Worm (Caenorhabditis elegans) whole organism, young adult: Measurements from ENCODE around the gene K04A8.19.

Experiments used
- B0035.1 ChIP-seq: sonication (generic microtip); optimal IDR thresholded peaks from 2 replicates; lab custom pipeline; 2016; ENCODE audit warnings: missing genetic modification characterization, mild to moderate bottlenecking, missing compliant biosample characterization, missing genotype, missing genetic modification reagents
- B0336.3 ChIP-seq: fragments of 200-800 bp; sonication (Bioruptor generic); IDR thresholded peaks from 2 replicates; pipeline ENCODE4 v1.3.6; 2022; ENCODE audit warnings: missing genetic modification characterization, missing compliant biosample characterization
- C17E4.6 ChIP-seq: fragments of 200-800 bp; sonication (Bioruptor generic); IDR thresholded peaks from 2 replicates; pipeline ENCODE4 v1.3.6; 2022; ENCODE audit warnings: missing genetic modification reagents, missing genetic modification characterization, missing compliant biosample characterization
- D2030.7 ChIP-seq: fragments of 200-800 bp; sonication (Bioruptor generic); IDR thresholded peaks from 2 replicates; pipeline ENCODE4 v1.3.6; 2022; ENCODE audit warnings: missing genetic modification reagents, missing genetic modification characterization, missing compliant biosample characterization
- F10E7.11 ChIP-seq: sonication (generic microtip); optimal IDR thresholded peaks from 2 replicates; lab custom pipeline; 2017; ENCODE audit warnings: mild to moderate bottlenecking, missing genetic modification characterization, moderate library complexity, missing compliant biosample characterization
- F23B12.7 ChIP-seq: sonication (generic microtip); optimal IDR thresholded peaks from 2 replicates; lab custom pipeline; 2017; ENCODE audit warnings: missing genetic modification characterization, mild to moderate bottlenecking, missing compliant biosample characterization, antibody characterized with exemption, moderate library complexity; ENCODE audit not compliant: insufficient read depth
- F33H1.4 ChIP-seq: fragments of 200-800 bp; sonication (Bioruptor generic); IDR thresholded peaks from 2 replicates; pipeline ENCODE4 v1.3.6; 2022; ENCODE audit warnings: missing genetic modification reagents, missing genetic modification characterization, missing compliant biosample characterization
- F37B4.10 ChIP-seq: fragments of 200-800 bp; sonication (Bioruptor generic); IDR thresholded peaks from 2 replicates; pipeline ENCODE4 v1.3.6; 2022; ENCODE audit warnings: missing genetic modification characterization, missing compliant biosample characterization
- K11D2.4 ChIP-seq: fragments of 200-800 bp; sonication (Bioruptor generic); IDR thresholded peaks from 2 replicates; pipeline ENCODE4 v1.3.6; 2022; ENCODE audit warnings: missing genetic modification reagents, missing genetic modification characterization, missing compliant biosample characterization
- Y53G8AR.9 ChIP-seq: fragments of 200-800 bp; sonication (Bioruptor generic); conservative IDR thresholded peaks from 2 replicates; pipeline ENCODE4 v1.3.6; 2022; ENCODE audit warnings: missing genetic modification reagents, missing genetic modification characterization, missing compliant biosample characterization
- Y56A3A.18 ChIP-seq: fragments of 200-800 bp; sonication (Bioruptor generic); IDR thresholded peaks from 2 replicates; pipeline ENCODE4 v1.3.6; 2022; ENCODE audit warnings: missing genetic modification reagents, missing genetic modification characterization, missing compliant biosample characterization
- aptf-3 ChIP-seq: fragments of 200-800 bp; sonication (Bioruptor generic); IDR thresholded peaks from 2 replicates; pipeline ENCODE4 v1.3.6; 2022; ENCODE audit warnings: missing genetic modification characterization, missing compliant biosample characterization
- bed-1 ChIP-seq: fragments of 200-800 bp; sonication (Bioruptor generic); IDR thresholded peaks from 2 replicates; pipeline ENCODE4 v1.3.6; 2022; ENCODE audit warnings: missing genetic modification reagents, missing genetic modification characterization, missing compliant biosample characterization
- ccch-3 ChIP-seq: fragments of 200-800 bp; sonication (Bioruptor generic); optimal IDR thresholded peaks from 2 replicates; lab custom pipeline; 2018; ENCODE audit warnings: mild to moderate bottlenecking, missing genetic modification characterization, missing compliant biosample characterization
- cebp-2 ChIP-seq: fragments of 200-800 bp; sonication (Bioruptor generic); IDR thresholded peaks from 2 replicates; pipeline ENCODE4 v1.3.6; 2022; ENCODE audit warnings: missing genetic modification characterization, missing compliant biosample characterization
- ceh-27 ChIP-seq: fragments of 200-800 bp; sonication (Bioruptor generic); optimal IDR thresholded peaks from 2 replicates; lab custom pipeline; 2018; ENCODE audit warnings: mild to moderate bottlenecking, missing genetic modification characterization, moderate library complexity, missing compliant biosample characterization
- ceh-40 ChIP-seq: fragments of 200-800 bp; sonication (Bioruptor generic); IDR thresholded peaks from 2 replicates; pipeline ENCODE4 v1.3.6; 2022; ENCODE audit warnings: missing genetic modification characterization, missing compliant biosample characterization
- ceh-79 ChIP-seq: sonication (generic microtip); optimal IDR thresholded peaks from 2 replicates; lab custom pipeline; 2017; ENCODE audit warnings: mild to moderate bottlenecking, missing genetic modification characterization, missing compliant biosample characterization
- egrh-3 ChIP-seq: fragments of 200-800 bp; sonication (Bioruptor generic); IDR thresholded peaks from 2 replicates; pipeline ENCODE4 v1.3.6; 2022; ENCODE audit warnings: missing genetic modification reagents, missing genetic modification characterization, missing compliant biosample characterization
- ekl-4 ChIP-seq: fragments of 200-800 bp; sonication (Bioruptor generic); IDR thresholded peaks from 2 replicates; pipeline ENCODE4 v1.3.6; 2022; ENCODE audit warnings: missing genetic modification reagents, missing genetic modification characterization, missing compliant biosample characterization
- him-1 ChIP-seq: sonication (generic microtip); optimal IDR thresholded peaks from 2 replicates; lab custom pipeline; 2016; ENCODE audit warnings: missing genotype, missing genetic modification reagents, missing genetic modification characterization, missing compliant biosample characterization
- hlh-26 ChIP-seq: fragments of 200-800 bp; sonication (Bioruptor generic); conservative IDR thresholded peaks from 2 replicates; pipeline ENCODE4 v1.3.6; 2022; ENCODE audit warnings: missing genetic modification reagents, missing genetic modification characterization, missing compliant biosample characterization
- hmg-1.2 ChIP-seq: fragments of 200-800 bp; sonication (Bioruptor generic); IDR thresholded peaks from 2 replicates; pipeline ENCODE4 v1.3.6; 2022; ENCODE audit warnings: missing genetic modification reagents, missing genetic modification characterization, missing compliant biosample characterization
- hmg-20 ChIP-seq: fragments of 200-800 bp; sonication (Bioruptor generic); IDR thresholded peaks from 2 replicates; pipeline ENCODE4 v1.3.6; 2022; ENCODE audit warnings: missing genetic modification reagents, missing genetic modification characterization, missing compliant biosample characterization
- let-526 ChIP-seq: fragments of 200-800 bp; sonication (Bioruptor generic); IDR thresholded peaks from 2 replicates; pipeline ENCODE4 v1.3.6; 2022; ENCODE audit warnings: missing genetic modification reagents, missing genetic modification characterization, missing compliant biosample characterization
- lin-40 ChIP-seq: sonication (generic microtip); optimal IDR thresholded peaks from 2 replicates; lab custom pipeline; 2016; ENCODE audit warnings: missing genetic modification characterization, mild to moderate bottlenecking, missing compliant biosample characterization, missing genotype, missing genetic modification reagents
- lsl-1 ChIP-seq: fragments of 200-800 bp; sonication (Bioruptor generic); optimal IDR thresholded peaks from 2 replicates; lab custom pipeline; 2018; ENCODE audit warnings: mild to moderate bottlenecking, missing genetic modification characterization, moderate library complexity, missing compliant biosample characterization
- mcd-1 ChIP-seq: fragments of 200-800 bp; sonication (Bioruptor generic); IDR thresholded peaks from 2 replicates; pipeline ENCODE4 v1.3.6; 2022; ENCODE audit warnings: missing genetic modification reagents, missing genetic modification characterization, missing compliant biosample characterization
- mes-4 ChIP-seq: sonication (generic microtip); optimal IDR thresholded peaks from 2 replicates; lab custom pipeline; 2016; ENCODE audit warnings: missing genotype, missing genetic modification characterization, missing compliant biosample characterization
- nfya-1 ChIP-seq: sonication (generic microtip); optimal IDR thresholded peaks from 2 replicates; lab custom pipeline; 2017; ENCODE audit warnings: antibody characterized with exemption, missing compliant biosample characterization, missing genetic modification characterization, borderline replicate concordance; ENCODE audit not compliant: insufficient read depth
- nhr-179 ChIP-seq: sonication (generic microtip); optimal IDR thresholded peaks from 2 replicates; lab custom pipeline; 2016; ENCODE audit warnings: mild to moderate bottlenecking, missing genetic modification characterization, missing compliant biosample characterization
- nhr-80 ChIP-seq: sonication (generic microtip); optimal IDR thresholded peaks from 2 replicates; lab custom pipeline; 2016; ENCODE audit warnings: missing genetic modification characterization, missing compliant biosample characterization
- pha-4 ChIP-seq: fragments of 150-350 bp; sonication (generic microtip); optimal IDR thresholded peaks from 2 replicates; lab custom pipeline; 2014; ENCODE audit warnings: missing biosample characterization, missing genetic modification reagents, missing genetic modification characterization
- repo-1 ChIP-seq: sonication (generic microtip); optimal IDR thresholded peaks from 2 replicates; lab custom pipeline; 2017; ENCODE audit warnings: mild to moderate bottlenecking, missing genetic modification characterization, missing compliant biosample characterization
- rpc-1 ChIP-seq, 2 experiments: fragments of 150-350 bp in 1 of 2; sonication (generic microtip) in 1 of 2; optimal IDR thresholded peaks; 2 replicates each; lab custom pipeline; 2014 to 2018; ENCODE audit warnings: missing biosample characterization in 1 of 2, missing genetic modification characterization in 1 of 2, missing genetic modification reagents in 1 of 2, missing genotype in 1 of 2
- sdz-38 ChIP-seq: sonication (generic microtip); optimal IDR thresholded peaks from 2 replicates; lab custom pipeline; 2016; ENCODE audit warnings: missing genotype, missing genetic modification characterization, missing compliant biosample characterization
- snpc-3.4 ChIP-seq: sonication (generic microtip); optimal IDR thresholded peaks from 2 replicates; lab custom pipeline; 2017; ENCODE audit warnings: missing genetic modification characterization, mild to moderate bottlenecking, missing compliant biosample characterization, antibody characterized with exemption, moderate library complexity, missing genotype, missing genetic modification reagents
- somi-1 ChIP-seq: fragments of 200-800 bp; sonication (Bioruptor generic); optimal IDR thresholded peaks from 2 replicates; lab custom pipeline; 2018; ENCODE audit warnings: mild to moderate bottlenecking, missing genetic modification characterization, missing compliant biosample characterization
- sptf-2 ChIP-seq: fragments of 200-800 bp; sonication (Bioruptor generic); optimal IDR thresholded peaks from 2 replicates; lab custom pipeline; 2018; ENCODE audit warnings: mild to moderate bottlenecking, missing genetic modification characterization, missing compliant biosample characterization
- tbp1 ChIP-seq: fragments of 200-800 bp; sonication (Bioruptor generic); optimal IDR thresholded peaks from 2 replicates; lab custom pipeline; 2018; ENCODE audit warnings: mild to moderate bottlenecking, missing genetic modification characterization, missing compliant biosample characterization
- unc-130 ChIP-seq: sonication (generic microtip); optimal IDR thresholded peaks from 2 replicates; lab custom pipeline; 2016; ENCODE audit warnings: missing genetic modification reagents, missing genetic modification characterization, missing compliant biosample characterization
- zim-3 ChIP-seq: sonication (generic microtip); optimal IDR thresholded peaks from 2 replicates; lab custom pipeline; 2017; ENCODE audit warnings: mild to moderate bottlenecking, missing genetic modification characterization, moderate library complexity, missing compliant biosample characterization
- ztf-25 ChIP-seq: fragments of 200-800 bp; sonication (Bioruptor generic); IDR thresholded peaks from 2 replicates; pipeline ENCODE4 v1.3.6; 2022; ENCODE audit warnings: missing genetic modification reagents, missing genetic modification characterization, missing compliant biosample characterization

Gene K04A8.19

ce11 chrV:6575406-6576130 lies 21.4 kb upstream of the K04A8.19 start, which contains the start of gene fut-2:
Gene fut-2 (minus strand): TSS chrV:6575890.
- TF ChIP-seq ceh-40 (GFP tag; lab: Robert Waterston, UW) (no peak), D2030.7 (GFP tag; lab: Robert Waterston, UW) (no peak), F10E7.11 (no peak), C17E4.6 (GFP tag; lab: Robert Waterston, UW) (no peak), lsl-1 (no peak), rpc-1 (optimal IDR thresholded peaks at IDR 0.05; lab: Kevin White, UChicago) (no peak), rpc-1 (tag; optimal IDR thresholded peaks at IDR 0.05; lab: Kevin White, UChicago) (no peak), repo-1 (tag; lab: Kevin White, UChicago) (no peak), nhr-80 (tag; lab: Kevin White, UChicago) (peak; percentile 84)

ce11 chrV:6565851-6566386 lies 11.7 kb upstream of the K04A8.19 start, which contains the start of gene K04A8.1:
Gene K04A8.1 (plus strand): TSS chrV:6566336.
- TF ChIP-seq Y56A3A.18 (GFP tag; lab: Robert Waterston, UW) (no peak), nhr-80 (tag; lab: Kevin White, UChicago) (peak; percentile 44)

- TF ChIP-seq B0035.1 (tag; lab: Kevin White, UChicago) (no peak), sptf-2 (no peak), nfya-1 (tag; lab: Kevin White, UChicago) (no peak), F37B4.10 (no peak), hlh-26 (GFP tag; lab: Robert Waterston, UW) (no peak), tbp1 (no peak), ceh-40 (GFP tag; lab: Robert Waterston, UW) (no peak), aptf-3 (GFP tag; lab: Robert Waterston, UW) (no peak), F33H1.4 (GFP tag; lab: Robert Waterston, UW) (no peak), let-526 (GFP tag; lab: Robert Waterston, UW) (no peak), ekl-4 (GFP tag; lab: Robert Waterston, UW) (no peak), hmg-20 (GFP tag; lab: Robert Waterston, UW) (no peak), zim-3 (tag; lab: Kevin White, UChicago) (no peak), B0336.3 (GFP tag; lab: Robert Waterston, UW) (no peak), him-1 (no peak)
- TF ChIP-seq, all 124 proteins: peak for 0
Measured at ce11 chrV:6561592-6561991, 7.4 kb upstream of the K04A8.19 start, which contains the start of gene spp-19. Gene spp-19 (minus strand): TSS chrV:6561692.

- no peak for TF ChIP-seq ceh-27 (GFP tag; lab: Kevin White, UChicago)
- TF ChIP-seq sdz-38 (tag; lab: Kevin White, UChicago), result no peak
- TF ChIP-seq pha-4, result no peak
- TF ChIP-seq mes-4 (tag; lab: Kevin White, UChicago), result peak; percentile 39
- no peak for TF ChIP-seq lin-40
- TF ChIP-seq bed-1 (GFP tag; lab: Robert Waterston, UW), result no peak
- no peak for TF ChIP-seq Y53G8AR.9 (GFP tag; lab: Robert Waterston, UW)
- peak; percentile 65 for TF ChIP-seq hmg-1.2
- TF ChIP-seq F23B12.7 (tag; lab: Kevin White, UChicago), result peak; percentile 57
- peak; percentile 78; the same call in 1 of the 2 replicates for TF ChIP-seq ztf-25
- TF ChIP-seq K11D2.4 (GFP tag; lab: Robert Waterston, UW), result no peak
- peak; percentile 43 for TF ChIP-seq lsl-1
- TF ChIP-seq mcd-1, result no peak
- peak; percentile 48 for TF ChIP-seq ceh-79 (tag; lab: Kevin White, UChicago)
- no peak for TF ChIP-seq ccch-3
- TF ChIP-seq snpc-3.4 (tag; lab: Kevin White, UChicago), result peak; percentile 40
- TF ChIP-seq unc-130 (GFP tag; lab: Kevin White, UChicago), result peak; percentile 22
- TF ChIP-seq somi-1, result peak; percentile 49
- TF ChIP-seq cebp-2, result 0 out of 2 replicates have a peak, but pooled peaks have one; percentile 42
- no peak for TF ChIP-seq nhr-179
- TF ChIP-seq egrh-3 (GFP tag; lab: Robert Waterston, UW), result no peak
Measured at ce11 chrV:6559585-6559984, 5.4 kb upstream of the K04A8.19 start.
